Worm (Caenorhabditis elegans) whole organism, L2 larva: ENCODE results near the gene F20G2.1.

Source experiments
- F13H6.1 ChIP-seq: sonication (generic microtip); optimal IDR thresholded peaks from 2 replicates; lab custom pipeline; 2016; ENCODE audit warnings: missing genetic modification characterization, missing compliant biosample characterization
- R02D3.7 ChIP-seq: fragments of 150-350 bp; optimal IDR thresholded peaks from 2 replicates; lab custom pipeline; 2014; ENCODE audit warnings: missing biosample characterization, missing genetic modification characterization
- Y55F3AM.14 ChIP-seq: fragments of 200-800 bp; sonication (Bioruptor generic); optimal IDR thresholded peaks from 2 replicates; lab custom pipeline; 2018; ENCODE audit warnings: mild to moderate bottlenecking, missing genetic modification characterization, missing compliant biosample characterization
- ZK546.5 ChIP-seq: sonication (generic microtip); optimal IDR thresholded peaks from 2 replicates; lab custom pipeline; 2017; ENCODE audit warnings: missing biosample characterization, missing genetic modification characterization
- alr-1 ChIP-seq: fragments of 150-350 bp; optimal IDR thresholded peaks from 2 replicates; lab custom pipeline; 2014; ENCODE audit warnings: missing biosample characterization, missing genetic modification characterization
- aly-2 ChIP-seq: fragments of 150-350 bp; optimal IDR thresholded peaks from 2 replicates; lab custom pipeline; 2014; ENCODE audit warnings: missing biosample characterization, missing genetic modification characterization
- ama-1 ChIP-seq: fragments of 150-350 bp; optimal IDR thresholded peaks from 2 replicates; lab custom pipeline; 2018; ENCODE audit warnings: inconsistent platforms
- ceh-16 ChIP-seq: fragments of 150-350 bp; optimal IDR thresholded peaks from 2 replicates; lab custom pipeline; 2014; ENCODE audit warnings: missing biosample characterization, missing genetic modification characterization
- ceh-82 ChIP-seq: fragments of 150-350 bp; optimal IDR thresholded peaks from 2 replicates; lab custom pipeline; 2014; ENCODE audit warnings: missing biosample characterization, missing genetic modification characterization
- crh-2 ChIP-seq: sonication (generic microtip); optimal IDR thresholded peaks from 2 replicates; lab custom pipeline; 2017; ENCODE audit warnings: missing biosample characterization, missing genetic modification characterization
- dmd-4 ChIP-seq: sonication (generic microtip); optimal IDR thresholded peaks from 2 replicates; lab custom pipeline; 2017; ENCODE audit warnings: missing biosample characterization, missing genetic modification characterization
- egl-27 ChIP-seq: sonication (generic microtip); optimal IDR thresholded peaks from 3 replicates; lab custom pipeline; 2017; ENCODE audit warnings: missing biosample characterization, missing genetic modification reagents, missing genetic modification characterization
- elt-1 ChIP-seq: fragments of 150-350 bp; optimal IDR thresholded peaks from 2 replicates; lab custom pipeline; 2014; ENCODE audit warnings: missing biosample characterization, missing genetic modification characterization
- elt-3 ChIP-seq: sonication (generic microtip); optimal IDR thresholded peaks from 2 replicates; lab custom pipeline; 2017; ENCODE audit warnings: missing biosample characterization, missing genetic modification characterization
- fos-1 ChIP-seq: fragments of 150-350 bp; optimal IDR thresholded peaks from 2 replicates; lab custom pipeline; 2014; ENCODE audit warnings: missing biosample characterization, missing genetic modification characterization
- gmeb-1 ChIP-seq: fragments of 150-350 bp; optimal IDR thresholded peaks from 2 replicates; lab custom pipeline; 2014; ENCODE audit warnings: missing biosample characterization, missing genetic modification characterization
- lsy-2 ChIP-seq, 2 experiments: fragments of 150-350 bp in 1 of 2; sonication (generic microtip) in 1 of 2; optimal IDR thresholded peaks; 2 replicates each; lab custom pipeline; 2014 to 2017; ENCODE audit warnings: missing biosample characterization in 2 of 2, missing genetic modification characterization in 2 of 2
- mab-5 ChIP-seq: fragments of 150-350 bp; optimal IDR thresholded peaks from 2 replicates; lab custom pipeline; 2014; ENCODE audit warnings: missing biosample characterization, missing genetic modification characterization
- mbf-1 ChIP-seq: sonication (generic microtip); optimal IDR thresholded peaks from 2 replicates; lab custom pipeline; 2017; ENCODE audit warnings: missing biosample characterization, missing genetic modification characterization
- mdl-1 ChIP-seq, 2 experiments: fragments of 150-350 bp in 1 of 2; sonication (generic microtip) in 1 of 2; optimal IDR thresholded peaks; 2 replicates each; lab custom pipeline; 2017; ENCODE audit warnings: missing biosample characterization in 2 of 2, missing genetic modification characterization in 2 of 2
- nhr-11 ChIP-seq: fragments of 150-350 bp; optimal IDR thresholded peaks from 2 replicates; lab custom pipeline; 2014; ENCODE audit warnings: missing biosample characterization, missing genetic modification characterization
- nhr-12 ChIP-seq: fragments of 150-350 bp; optimal IDR thresholded peaks from 2 replicates; lab custom pipeline; 2014; ENCODE audit warnings: missing biosample characterization, missing genetic modification characterization
- nhr-129 ChIP-seq: fragments of 150-350 bp; optimal IDR thresholded peaks from 2 replicates; lab custom pipeline; 2014; ENCODE audit warnings: missing biosample characterization, missing genetic modification characterization
- nhr-21 ChIP-seq: fragments of 150-350 bp; optimal IDR thresholded peaks from 2 replicates; lab custom pipeline; 2014; ENCODE audit warnings: missing biosample characterization, missing genetic modification characterization
- nhr-237 ChIP-seq: fragments of 150-350 bp; optimal IDR thresholded peaks from 2 replicates; lab custom pipeline; 2014; ENCODE audit warnings: missing biosample characterization, missing genetic modification characterization
- nhr-25 ChIP-seq: fragments of 150-350 bp; sonication (generic microtip); optimal IDR thresholded peaks from 3 replicates; lab custom pipeline; 2014; ENCODE audit warnings: missing biosample characterization, missing genetic modification characterization
- nhr-6 ChIP-seq: fragments of 150-350 bp; optimal IDR thresholded peaks from 2 replicates; lab custom pipeline; 2014; ENCODE audit warnings: missing biosample characterization, missing genetic modification characterization
- peb-1 ChIP-seq: fragments of 150-350 bp; optimal IDR thresholded peaks from 2 replicates; lab custom pipeline; 2014; ENCODE audit warnings: missing biosample characterization, missing genetic modification characterization
- sem-4 ChIP-seq: fragments of 150-350 bp; optimal IDR thresholded peaks from 2 replicates; lab custom pipeline; 2014; ENCODE audit warnings: missing biosample characterization, missing genetic modification reagents, missing genetic modification characterization
- sma-3 ChIP-seq: sonication (generic microtip); optimal IDR thresholded peaks from 2 replicates; lab custom pipeline; 2016; ENCODE audit warnings: missing genetic modification reagents, missing genetic modification characterization, missing compliant biosample characterization
- sma-9 ChIP-seq, 2 experiments: fragments of 150-350 bp in 1 of 2; sonication (generic microtip) in 1 of 2; optimal IDR thresholded peaks; 2 replicates each; lab custom pipeline; 2014 to 2016; ENCODE audit warnings: missing genetic modification characterization in 2 of 2, mild to moderate bottlenecking in 1 of 2, missing biosample characterization in 1 of 2, missing compliant biosample characterization in 1 of 2, missing genetic modification reagents in 1 of 2, moderate library complexity in 1 of 2
- snpc-4 ChIP-seq: fragments of 150-350 bp; optimal IDR thresholded peaks from 2 replicates; lab custom pipeline; 2014; ENCODE audit warnings: missing biosample characterization, missing genetic modification characterization
- unc-39 ChIP-seq: fragments of 150-350 bp; optimal IDR thresholded peaks from 2 replicates; lab custom pipeline; 2014; ENCODE audit warnings: missing biosample characterization, missing genetic modification characterization
- unc-55 ChIP-seq: fragments of 150-350 bp; sonication (generic microtip); optimal IDR thresholded peaks from 3 replicates; lab custom pipeline; 2014; ENCODE audit warnings: missing biosample characterization, missing genetic modification reagents, missing genetic modification characterization
- zag-1 ChIP-seq: fragments of 150-350 bp; optimal IDR thresholded peaks from 2 replicates; lab custom pipeline; 2014; ENCODE audit warnings: missing biosample characterization, missing genetic modification characterization
- ztf-1 ChIP-seq: fragments of 200-800 bp; sonication (Bioruptor generic); conservative IDR thresholded peaks from 2 replicates; pipeline ENCODE4 v1.3.6; 2022; ENCODE audit warnings: missing genetic modification characterization, missing compliant biosample characterization
- ztf-11 ChIP-seq: sonication (generic microtip); optimal IDR thresholded peaks from 2 replicates; lab custom pipeline; 2017; ENCODE audit warnings: missing biosample characterization, missing genetic modification characterization
- ztf-4 ChIP-seq: fragments of 150-350 bp; optimal IDR thresholded peaks from 2 replicates; lab custom pipeline; 2014; ENCODE audit warnings: missing biosample characterization, missing genetic modification characterization

F20G2.1 gene

DNA sequence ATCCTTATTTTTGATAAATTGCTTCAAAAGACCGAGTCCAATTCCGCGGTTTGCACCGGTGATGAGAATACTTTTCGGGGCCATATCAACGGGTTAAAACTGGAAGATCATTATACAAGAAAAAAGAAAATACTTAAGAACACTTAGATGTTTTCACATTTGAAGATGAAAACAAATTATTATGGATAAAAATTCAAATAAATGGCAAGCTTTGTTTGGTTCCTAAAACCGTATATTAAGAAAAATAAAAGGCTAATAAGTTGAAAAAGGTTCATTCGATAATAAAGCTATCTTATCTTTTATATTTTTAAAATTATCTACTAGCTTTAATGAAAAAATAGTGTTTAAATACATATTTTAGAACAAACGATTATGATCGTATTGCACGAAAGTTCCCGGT is at the start of gene F20G2.1:
F20G2.1 (minus strand) TSS at position 101 of the 400 bp plus-strand sequence.
- no peak for TF ChIP-seq crh-2 (tag; lab: Kevin White, UChicago)
- no peak for TF ChIP-seq elt-3 (tag; lab: Kevin White, UChicago)
- TF ChIP-seq R02D3.7 (tag; lab: Kevin White, UChicago): no peak
- TF ChIP-seq gmeb-1 (tag; lab: Kevin White, UChicago): no peak
- TF ChIP-seq nhr-237 (tag; lab: Kevin White, UChicago): no peak
- TF ChIP-seq aly-2: no peak
- no peak for TF ChIP-seq nhr-12 (tag; lab: Kevin White, UChicago)
- no peak for TF ChIP-seq dmd-4 (tag; lab: Kevin White, UChicago)
- TF ChIP-seq ceh-82 (tag; lab: Kevin White, UChicago): no peak
- TF ChIP-seq ztf-4: no peak
- no peak for TF ChIP-seq zag-1 (tag; lab: Kevin White, UChicago)
- no peak for TF ChIP-seq mab-5
- no peak for TF ChIP-seq fos-1 (tag; lab: Kevin White, UChicago)
- no peak for TF ChIP-seq unc-39
- TF ChIP-seq egl-27 (tag; lab: Kevin White, UChicago): no peak
- TF ChIP-seq sma-3 (GFP tag; lab: Kevin White, UChicago): no peak
- no peak for TF ChIP-seq nhr-6 (tag; lab: Kevin White, UChicago)
- TF ChIP-seq nhr-11 (tag; lab: Kevin White, UChicago): no peak

DNA sequence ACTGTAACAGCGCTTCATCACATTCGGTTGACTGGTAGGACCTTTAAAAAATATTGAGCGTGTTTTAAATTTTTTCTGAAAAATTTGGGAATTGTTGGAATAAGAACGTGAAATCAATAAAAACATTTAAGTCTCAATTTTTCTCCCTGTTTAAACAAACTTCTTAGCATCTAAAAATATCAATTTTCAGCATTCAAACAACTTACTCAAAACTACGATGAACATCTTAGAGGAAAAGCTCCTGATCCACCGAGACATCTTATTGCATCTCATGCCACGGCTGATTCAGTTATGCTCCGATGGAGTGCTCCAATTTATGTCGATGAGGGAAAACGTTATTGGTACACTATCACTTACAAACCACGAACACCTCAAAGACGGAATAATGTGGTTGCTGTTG is 45.8 kb upstream of the F20G2.1 start:
- TF ChIP-seq alr-1 (tag; lab: Kevin White, UChicago): no peak
- TF ChIP-seq F13H6.1 (tag; lab: Kevin White, UChicago): no peak
- no peak for TF ChIP-seq sma-3 (GFP tag; lab: Kevin White, UChicago)
- no peak for TF ChIP-seq snpc-4
- TF ChIP-seq ztf-11 (tag; lab: Kevin White, UChicago): no peak
- no peak for TF ChIP-seq elt-1 (tag; lab: Kevin White, UChicago)
- no peak for TF ChIP-seq ztf-1 (GFP tag; lab: Robert Waterston, UW)
- TF ChIP-seq, all 48 proteins: peak for 0

DNA sequence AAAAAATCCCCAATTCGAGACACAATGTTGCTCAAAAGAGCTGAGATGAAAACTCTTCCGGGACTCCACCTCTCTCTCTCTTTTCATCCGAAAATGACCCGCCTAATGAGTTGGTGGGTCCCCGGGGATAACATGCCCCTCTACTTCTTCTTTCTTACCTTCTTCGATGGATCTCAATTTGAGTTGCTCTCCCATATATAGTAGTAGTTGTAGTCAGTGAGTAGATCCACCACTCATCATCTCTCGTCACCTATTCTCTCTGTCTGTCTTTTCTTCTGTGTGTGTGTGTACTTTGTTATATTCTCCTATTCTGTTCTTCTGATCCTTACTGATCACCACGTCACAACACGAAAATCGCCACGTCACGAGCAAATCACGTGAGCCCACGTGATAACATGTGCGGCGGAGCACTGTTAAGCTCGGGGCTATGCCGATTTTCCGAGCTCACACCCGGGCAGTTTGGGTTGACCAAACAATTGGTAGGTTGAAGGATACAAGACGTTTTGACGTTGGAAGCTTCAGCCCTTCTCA is 42.9 kb upstream of the F20G2.1 start, which contains the start of gene twk-32:
twk-32 (plus strand) TSS at position 396 of the 531 bp plus-strand sequence.
- TF ChIP-seq lsy-2 (tag; optimal IDR thresholded peaks at IDR 0.05; lab: Kevin White, UChicago) (no peak), aly-2 (no peak), nhr-25 (tag; lab: Kevin White, UChicago) (no peak), R02D3.7 (tag; lab: Kevin White, UChicago) (no peak), gmeb-1 (tag; lab: Kevin White, UChicago) (no peak)

DNA sequence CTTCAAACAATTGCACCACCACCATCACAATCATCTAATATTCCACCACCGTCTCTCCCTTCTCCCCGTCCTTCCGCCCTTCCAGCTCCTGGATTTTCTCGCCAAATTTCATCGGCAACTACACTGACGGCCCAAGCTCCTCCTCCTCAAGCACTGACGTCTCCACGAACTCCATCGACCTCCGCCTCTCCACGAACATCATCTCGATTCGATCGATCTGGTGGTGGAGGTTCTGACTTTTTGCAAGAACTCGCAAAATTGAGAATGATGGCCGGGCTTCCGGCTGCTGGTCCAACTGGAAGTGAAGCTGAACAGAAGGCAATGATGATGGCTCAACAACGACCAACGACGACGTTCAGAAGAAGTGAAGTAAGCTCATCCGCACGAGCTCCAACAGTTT is 40.7 kb upstream of the F20G2.1 start:
- TF ChIP-seq alr-1 (tag; lab: Kevin White, UChicago) (no peak), mdl-1 (tag; optimal IDR thresholded peaks at IDR 0.05; lab: Kevin White, UChicago) (no peak), ztf-11 (tag; lab: Kevin White, UChicago) (no peak), nhr-6 (tag; lab: Kevin White, UChicago) (no peak), nhr-21 (tag; lab: Kevin White, UChicago) (no peak), nhr-11 (tag; lab: Kevin White, UChicago) (no peak), ama-1 (lab: Kevin White, UChicago) (no peak), snpc-4 (no peak), nhr-129 (tag; lab: Kevin White, UChicago) (no peak), sma-9 (GFP tag; optimal IDR thresholded peaks at IDR 0.05; lab: Kevin White, UChicago) (no peak), sma-9 (tag; optimal IDR thresholded peaks at IDR 0.05; lab: Kevin White, UChicago) (no peak)

DNA sequence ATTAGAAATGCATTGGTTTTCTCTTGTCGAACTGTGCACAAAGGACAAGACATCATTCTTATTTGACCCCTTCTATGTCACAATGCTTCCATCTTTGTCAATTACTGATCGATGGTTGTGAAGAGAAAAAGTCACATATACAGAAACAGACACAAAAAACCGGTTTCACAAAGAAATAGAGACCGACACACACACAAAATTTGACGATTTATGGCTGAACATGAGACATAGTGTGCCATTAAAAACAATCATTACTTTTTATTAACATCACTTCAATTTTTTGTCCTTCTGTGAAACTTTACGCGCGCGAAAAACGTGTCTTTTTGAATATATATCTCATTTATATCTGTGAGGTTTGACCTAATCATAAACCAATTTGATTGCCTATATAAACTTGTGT is 37.2 kb upstream of the F20G2.1 start:
- no peak for TF ChIP-seq Y55F3AM.14 (GFP tag; lab: Kevin White, UChicago)
- TF ChIP-seq alr-1 (tag; lab: Kevin White, UChicago): no peak
- TF ChIP-seq nhr-21 (tag; lab: Kevin White, UChicago): peak; percentile 50
- no peak for TF ChIP-seq ZK546.5
- TF ChIP-seq sem-4 (tag; lab: Kevin White, UChicago): peak; percentile 18
- TF ChIP-seq ceh-16 (tag; lab: Kevin White, UChicago): no peak
- peak; percentile 12 for TF ChIP-seq ama-1 (lab: Kevin White, UChicago)
- TF ChIP-seq peb-1: no peak
- TF ChIP-seq F13H6.1 (tag; lab: Kevin White, UChicago): no peak
- TF ChIP-seq unc-55 (GFP tag; lab: Kevin White, UChicago): peak; percentile 50
- TF ChIP-seq nhr-25 (tag; lab: Kevin White, UChicago): peak; percentile 88
- peak; percentile 44 for TF ChIP-seq nhr-129 (tag; lab: Kevin White, UChicago)
- TF ChIP-seq mab-5: peak; percentile 57
- peak; percentile 7 for TF ChIP-seq sma-3 (GFP tag; lab: Kevin White, UChicago)
- no peak for TF ChIP-seq mbf-1
- no peak for TF ChIP-seq mdl-1 (tag; optimal IDR thresholded peaks at IDR 0.05; lab: Kevin White, UChicago)
